Worm (Caenorhabditis elegans): ENCODE data around the gene lgc-54.

DNA sequence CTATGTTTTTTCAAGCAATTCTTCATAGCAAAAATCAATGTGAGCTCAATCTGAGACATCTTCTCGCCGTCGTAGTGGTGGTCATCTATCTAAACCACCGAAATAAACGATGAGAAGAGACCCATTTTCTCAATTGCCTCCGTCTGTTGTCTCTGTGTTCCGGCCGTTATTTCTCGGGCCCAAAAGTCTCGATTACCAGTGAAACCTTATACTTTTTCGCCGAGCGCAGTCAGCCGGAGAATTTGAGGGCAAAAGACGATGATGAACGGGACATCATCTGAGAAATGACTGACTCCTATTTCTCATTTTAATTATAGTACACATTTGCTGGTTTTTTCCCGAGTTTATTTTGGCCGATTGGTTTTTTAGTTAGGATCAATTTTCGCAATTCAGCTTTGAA lies 29.4 kb upstream of the lgc-54 start:
- TF ChIP-seq W03F9.2 (tag; optimal IDR thresholded peaks at IDR 0.05) (no peak), dao-5 (tag; optimal IDR thresholded peaks at IDR 0.05) (no peak), him-1 (tag; optimal IDR thresholded peaks at IDR 0.05) (no peak)

All from whole organism, L4/young adult.